Fruit fly (Drosophila melanogaster): Measurements from ENCODE around the gene CG45307.
A peak's percentile ranks its signal among the peaks of the same experiment; 100 is the strongest.

The CG45307 gene

dm6 chr2L:8734304-8734703 is 17.6 kb downstream of the CG45307 start:
- no peak for TF ChIP-seq pad (GFP tag; optimal IDR thresholded peaks at IDR 0.05)
- no peak for TF ChIP-seq CG33017 (tag; optimal IDR thresholded peaks at IDR 0.05)
- no peak for TF ChIP-seq toe (GFP tag; optimal IDR thresholded peaks at IDR 0.05)

- TF ChIP-seq Crg-1 (GFP tag; optimal IDR thresholded peaks at IDR 0.05) (no peak), tj (GFP tag; optimal IDR thresholded peaks at IDR 0.05) (no peak), Mnt (GFP tag; optimal IDR thresholded peaks at IDR 0.05) (no peak), CG7045 (GFP tag; optimal IDR thresholded peaks at IDR 0.05) (no peak), CG1620 (GFP tag; optimal IDR thresholded peaks at IDR 0.05) (no peak), toe (GFP tag; optimal IDR thresholded peaks at IDR 0.05) (no peak), kay (GFP tag; ENCODE audit: borderline replicate concordance) (no peak), Clk (GFP tag; optimal IDR thresholded peaks at IDR 0.05) (no peak), pad (GFP tag; optimal IDR thresholded peaks at IDR 0.05) (no peak), bab1 (GFP tag; optimal IDR thresholded peaks at IDR 0.05) (no peak), CG5204 (GFP tag; optimal IDR thresholded peaks at IDR 0.05) (no peak)
Measured at dm6 chr2L:8732702-8733101, 19.2 kb downstream of the CG45307 start.

- no peak for TF ChIP-seq CG5204 (GFP tag; optimal IDR thresholded peaks at IDR 0.05)
- TF ChIP-seq Crg-1 (GFP tag; optimal IDR thresholded peaks at IDR 0.05), result no peak
- TF ChIP-seq Mnt (GFP tag; optimal IDR thresholded peaks at IDR 0.05), result no peak
- no peak for TF ChIP-seq CG7101 (tag; optimal IDR thresholded peaks at IDR 0.05)
- TF ChIP-seq kay (GFP tag; ENCODE audit: borderline replicate concordance), result no peak
- no peak for TF ChIP-seq CG11617 (GFP tag; optimal IDR thresholded peaks at IDR 0.05)
- TF ChIP-seq tj (GFP tag; optimal IDR thresholded peaks at IDR 0.05), result no peak
- no peak for TF ChIP-seq Hr96 (GFP tag; optimal IDR thresholded peaks at IDR 0.05)
Measured at dm6 chr2L:8721028-8721427, 30.9 kb downstream of the CG45307 start.

DNA sequence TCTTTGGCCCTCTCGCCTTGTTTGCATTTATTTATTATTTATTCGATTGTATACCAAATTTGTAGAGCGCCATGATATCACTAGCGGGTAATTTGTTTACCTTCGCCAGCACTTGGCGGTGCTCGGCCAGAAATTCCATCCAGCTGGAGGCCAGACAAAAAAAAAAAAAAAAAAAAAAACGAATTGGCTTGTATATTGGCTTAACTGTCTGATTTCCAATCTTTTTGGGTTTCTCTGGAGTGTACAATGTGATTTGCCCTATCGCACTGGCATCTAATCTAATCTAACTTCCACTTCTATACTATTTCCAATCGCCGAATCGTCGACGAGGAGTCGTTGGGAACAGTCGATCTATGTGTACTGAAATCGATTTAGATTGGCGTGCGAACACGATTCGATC is 32.2 kb downstream of the CG45307 start:
- TF ChIP-seq CG1620 (GFP tag; optimal IDR thresholded peaks at IDR 0.05), result no peak
- TF ChIP-seq Mnt (GFP tag; optimal IDR thresholded peaks at IDR 0.05), result no peak
- no peak for TF ChIP-seq CG7045 (GFP tag; optimal IDR thresholded peaks at IDR 0.05)
- no peak for TF ChIP-seq CG33017 (tag; optimal IDR thresholded peaks at IDR 0.05)
- no peak for TF ChIP-seq CG5204 (GFP tag; optimal IDR thresholded peaks at IDR 0.05)
- TF ChIP-seq kay (GFP tag; ENCODE audit: borderline replicate concordance), result peak; percentile 30
- TF ChIP-seq cic (GFP tag; optimal IDR thresholded peaks at IDR 0.05), result peak; percentile 61
- no peak for TF ChIP-seq tj (GFP tag; optimal IDR thresholded peaks at IDR 0.05)
- no peak for TF ChIP-seq Crg-1 (GFP tag; optimal IDR thresholded peaks at IDR 0.05)
- TF ChIP-seq CG14711 (tag; optimal IDR thresholded peaks at IDR 0.05), result no peak
- TF ChIP-seq pad (GFP tag; optimal IDR thresholded peaks at IDR 0.05), result no peak

DNA sequence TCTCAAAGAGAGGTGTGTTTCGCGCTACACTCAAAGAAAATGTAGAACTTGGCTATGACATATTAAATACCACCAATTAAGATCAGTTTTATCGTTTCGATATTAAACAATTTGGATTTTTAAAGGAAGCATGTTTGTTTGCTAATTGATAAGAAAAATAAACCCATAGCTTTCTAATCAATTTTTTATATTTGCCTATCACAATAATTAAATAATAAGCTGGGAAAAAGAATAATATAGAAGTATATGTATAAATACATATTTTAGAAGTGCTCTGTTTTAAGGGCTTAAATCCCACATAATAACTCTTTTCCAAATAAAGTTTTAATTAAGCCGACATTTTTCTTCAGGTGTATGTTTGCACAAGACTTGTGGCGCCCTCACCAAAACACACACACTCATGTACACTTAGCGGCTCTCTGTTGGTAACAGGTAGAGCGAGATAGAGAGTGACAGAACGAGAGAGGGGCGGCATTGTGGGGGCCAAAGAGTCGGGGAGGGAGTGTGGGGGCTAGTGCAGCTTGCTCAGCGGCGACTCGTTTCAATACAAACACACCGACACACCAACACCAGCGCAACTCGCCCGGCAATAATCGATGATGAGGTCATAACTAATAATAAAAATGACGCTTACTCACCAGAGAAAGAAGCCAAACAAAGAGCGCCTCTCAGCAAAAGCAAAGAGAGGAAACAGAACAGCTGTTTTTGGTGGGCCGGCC is 34.1 kb downstream of the CG45307 start:
- peak; percentile 61 for TF ChIP-seq CG1620 (GFP tag; optimal IDR thresholded peaks at IDR 0.05)
- peak; percentile 89 for TF ChIP-seq CG7101 (tag; optimal IDR thresholded peaks at IDR 0.05)
- peak; percentile 49 for TF ChIP-seq Crg-1 (GFP tag; optimal IDR thresholded peaks at IDR 0.05)
- TF ChIP-seq kay (GFP tag; ENCODE audit: borderline replicate concordance), result peak; percentile 70
- TF ChIP-seq CG14711 (tag; optimal IDR thresholded peaks at IDR 0.05), result peak; percentile 78
- TF ChIP-seq CG5204 (GFP tag; optimal IDR thresholded peaks at IDR 0.05), result peak; percentile 87
- TF ChIP-seq CG11617 (GFP tag; optimal IDR thresholded peaks at IDR 0.05), result peak; percentile 96
- peak; percentile 67 for TF ChIP-seq Clk (GFP tag; optimal IDR thresholded peaks at IDR 0.05)
- TF ChIP-seq cnc (optimal IDR thresholded peaks at IDR 0.05), result no peak
- TF ChIP-seq CG12768 (GFP tag; optimal IDR thresholded peaks at IDR 0.05), result peak; percentile 78
- TF ChIP-seq tj (GFP tag; optimal IDR thresholded peaks at IDR 0.05), result peak; percentile 79
- TF ChIP-seq Mnt (GFP tag; optimal IDR thresholded peaks at IDR 0.05), result peak; percentile 71
- peak; percentile 73 for TF ChIP-seq pad (GFP tag; optimal IDR thresholded peaks at IDR 0.05)
- TF ChIP-seq CG7045 (GFP tag; optimal IDR thresholded peaks at IDR 0.05), result peak; percentile 94
- TF ChIP-seq cic (GFP tag; optimal IDR thresholded peaks at IDR 0.05), result peak; percentile 59
- peak; percentile 48 for TF ChIP-seq Hr96 (GFP tag; optimal IDR thresholded peaks at IDR 0.05)
- peak; percentile 13 for TF ChIP-seq ovo (GFP tag; optimal IDR thresholded peaks at IDR 0.05)
- TF ChIP-seq CG33017 (tag; optimal IDR thresholded peaks at IDR 0.05), result peak; percentile 86
- peak; percentile 79 for TF ChIP-seq bab1 (GFP tag; optimal IDR thresholded peaks at IDR 0.05)
- TF ChIP-seq toe (GFP tag; optimal IDR thresholded peaks at IDR 0.05), result peak; percentile 77

DNA sequence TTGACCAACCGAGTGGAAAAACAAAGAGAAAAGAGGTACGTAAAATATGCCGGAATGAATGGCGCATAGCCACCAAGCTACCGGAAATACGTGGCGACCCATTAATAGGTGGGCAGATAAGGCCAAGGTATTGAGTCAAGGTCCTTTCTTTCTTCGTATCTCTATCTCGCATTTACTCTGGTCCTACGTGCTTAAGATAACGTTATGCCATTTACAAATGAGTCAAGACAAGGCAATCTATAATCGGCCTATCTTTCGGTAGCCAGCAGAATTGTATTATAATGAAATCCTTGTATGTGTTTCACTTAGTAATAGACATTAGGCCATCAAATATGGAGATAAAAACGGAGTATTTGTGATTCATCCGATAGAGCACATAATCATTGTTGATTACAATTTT is 35.5 kb downstream of the CG45307 start:
- TF ChIP-seq Hr96 (GFP tag; optimal IDR thresholded peaks at IDR 0.05), result no peak
- no peak for TF ChIP-seq CG1620 (GFP tag; optimal IDR thresholded peaks at IDR 0.05)
- no peak for TF ChIP-seq cnc (optimal IDR thresholded peaks at IDR 0.05)
- no peak for TF ChIP-seq ovo (GFP tag; optimal IDR thresholded peaks at IDR 0.05)
- no peak for TF ChIP-seq Crg-1 (GFP tag; optimal IDR thresholded peaks at IDR 0.05)
- TF ChIP-seq toe (GFP tag; optimal IDR thresholded peaks at IDR 0.05), result no peak
- TF ChIP-seq CG14711 (tag; optimal IDR thresholded peaks at IDR 0.05), result no peak
- no peak for TF ChIP-seq CG12768 (GFP tag; optimal IDR thresholded peaks at IDR 0.05)
- TF ChIP-seq pad (GFP tag; optimal IDR thresholded peaks at IDR 0.05), result no peak
- no peak for TF ChIP-seq CG5204 (GFP tag; optimal IDR thresholded peaks at IDR 0.05)
- TF ChIP-seq cic (GFP tag; optimal IDR thresholded peaks at IDR 0.05), result no peak
- no peak for TF ChIP-seq Clk (GFP tag; optimal IDR thresholded peaks at IDR 0.05)
- no peak for TF ChIP-seq CG7101 (tag; optimal IDR thresholded peaks at IDR 0.05)
- no peak for TF ChIP-seq Mnt (GFP tag; optimal IDR thresholded peaks at IDR 0.05)
- TF ChIP-seq kay (GFP tag; ENCODE audit: borderline replicate concordance), result no peak
- TF ChIP-seq CG11617 (GFP tag; optimal IDR thresholded peaks at IDR 0.05), result no peak
- TF ChIP-seq tj (GFP tag; optimal IDR thresholded peaks at IDR 0.05), result no peak
- TF ChIP-seq bab1 (GFP tag; optimal IDR thresholded peaks at IDR 0.05), result no peak
- TF ChIP-seq CG33017 (tag; optimal IDR thresholded peaks at IDR 0.05), result no peak
- no peak for TF ChIP-seq CG7045 (GFP tag; optimal IDR thresholded peaks at IDR 0.05)
